Worm (Caenorhabditis elegans) whole organism, L3 larva: ENCODE data around the gene mrpl-28.
A peak's percentile ranks its signal among the peaks of the same experiment; 100 is the strongest.

ENCODE experiments used
- R02D3.7 ChIP-seq: fragments of 150-350 bp; optimal IDR thresholded peaks from 2 replicates; lab custom pipeline; 2014; ENCODE audit warnings: missing biosample characterization, missing genetic modification characterization
- ZK546.5 ChIP-seq: sonication (generic microtip); optimal IDR thresholded peaks from 2 replicates; lab custom pipeline; 2017; ENCODE audit warnings: missing biosample characterization, missing genetic modification characterization
- aly-2 ChIP-seq: fragments of 150-350 bp; optimal IDR thresholded peaks from 2 replicates; lab custom pipeline; 2014; ENCODE audit warnings: missing biosample characterization, missing genetic modification characterization
- ama-1 ChIP-seq: fragments of 150-350 bp; optimal IDR thresholded peaks from 2 replicates; lab custom pipeline; 2018
- ceh-16 ChIP-seq: sonication (generic microtip); optimal IDR thresholded peaks from 2 replicates; lab custom pipeline; 2017; ENCODE audit warnings: missing biosample characterization, missing genetic modification characterization
- ceh-28 ChIP-seq: fragments of 150-350 bp; optimal IDR thresholded peaks from 2 replicates; lab custom pipeline; 2014; ENCODE audit warnings: missing biosample characterization, missing genetic modification reagents, missing genetic modification characterization
- ceh-82 ChIP-seq: fragments of 150-350 bp; optimal IDR thresholded peaks from 2 replicates; lab custom pipeline; 2014; ENCODE audit warnings: missing biosample characterization, missing genetic modification characterization
- ceh-9 ChIP-seq: sonication (generic microtip); optimal IDR thresholded peaks from 2 replicates; lab custom pipeline; 2018; ENCODE audit warnings: missing biosample characterization, missing genetic modification characterization
- daf-12 ChIP-seq: fragments of 150-350 bp; optimal IDR thresholded peaks from 2 replicates; lab custom pipeline; 2014; ENCODE audit warnings: missing biosample characterization, missing genetic modification reagents, missing genetic modification characterization
- egl-27 ChIP-seq: sonication (generic microtip); optimal IDR thresholded peaks from 4 replicates; lab custom pipeline; 2017; ENCODE audit warnings: missing biosample characterization, missing genetic modification reagents, missing genetic modification characterization
- egl-5 ChIP-seq: fragments of 150-350 bp; optimal IDR thresholded peaks from 2 replicates; lab custom pipeline; 2017; ENCODE audit warnings: missing biosample characterization, missing genetic modification reagents, missing genetic modification characterization, inconsistent platforms
- elt-2 ChIP-seq: sonication (generic microtip); optimal IDR thresholded peaks from 2 replicates; lab custom pipeline; 2016; ENCODE audit warnings: missing genetic modification reagents, mild to moderate bottlenecking, missing genetic modification characterization, missing compliant biosample characterization
- elt-3 ChIP-seq, 3 experiments: fragments of 150-350 bp in 1 of 3; sonication (generic microtip) in 2 of 3; optimal IDR thresholded peaks; 2 replicates in 2 of 3; 4 replicates in 1 of 3; lab custom pipeline; 2014 to 2017; ENCODE audit warnings: missing biosample characterization in 3 of 3, missing genetic modification characterization in 3 of 3
- eor-1 ChIP-seq, 2 experiments: fragments of 150-350 bp; optimal IDR thresholded peaks; 2 replicates each; lab custom pipeline; 2014 to 2018; ENCODE audit warnings: missing biosample characterization in 2 of 2, missing genetic modification characterization in 2 of 2
- fkh-10 ChIP-seq: sonication (generic microtip); optimal IDR thresholded peaks from 2 replicates; lab custom pipeline; 2017; ENCODE audit warnings: missing biosample characterization, missing genetic modification reagents, missing genetic modification characterization
- fos-1 ChIP-seq: fragments of 150-350 bp; optimal IDR thresholded peaks from 2 replicates; lab custom pipeline; 2014; ENCODE audit warnings: missing biosample characterization, missing genetic modification characterization
- hmg-11 ChIP-seq: sonication (generic microtip); optimal IDR thresholded peaks from 2 replicates; lab custom pipeline; 2016; ENCODE audit warnings: missing genetic modification characterization, missing compliant biosample characterization
- jun-1 ChIP-seq: fragments of 150-350 bp; optimal IDR thresholded peaks from 2 replicates; lab custom pipeline; 2014; ENCODE audit warnings: missing biosample characterization, missing genetic modification reagents, missing genetic modification characterization
- mdl-1 ChIP-seq: fragments of 150-350 bp; optimal IDR thresholded peaks from 2 replicates; lab custom pipeline; 2014; ENCODE audit warnings: missing biosample characterization, missing genetic modification characterization
- nfya-1 ChIP-seq: sonication (generic microtip); optimal IDR thresholded peaks from 2 replicates; lab custom pipeline; 2017; ENCODE audit warnings: missing genetic modification characterization, mild to moderate bottlenecking, missing compliant biosample characterization, antibody characterized with exemption, moderate library complexity; ENCODE audit not compliant: insufficient read depth
- nhr-12 ChIP-seq: fragments of 150-350 bp; optimal IDR thresholded peaks from 2 replicates; lab custom pipeline; 2014; ENCODE audit warnings: missing biosample characterization, missing genetic modification characterization
- nhr-237 ChIP-seq: fragments of 150-350 bp; optimal IDR thresholded peaks from 2 replicates; lab custom pipeline; 2014; ENCODE audit warnings: missing biosample characterization, missing genetic modification characterization
- nhr-28 ChIP-seq: fragments of 150-350 bp; optimal IDR thresholded peaks from 2 replicates; lab custom pipeline; 2014; ENCODE audit warnings: missing biosample characterization, missing genetic modification characterization
- nhr-43 ChIP-seq: sonication (generic microtip); optimal IDR thresholded peaks from 2 replicates; lab custom pipeline; 2016; ENCODE audit warnings: mild to moderate bottlenecking, missing genetic modification characterization, missing compliant biosample characterization; ENCODE audit not compliant: poor library complexity, severe bottlenecking
- nhr-67 ChIP-seq: fragments of 150-350 bp; optimal IDR thresholded peaks from 2 replicates; lab custom pipeline; 2014; ENCODE audit warnings: missing biosample characterization, missing genetic modification characterization
- nhr-76 ChIP-seq: fragments of 150-350 bp; sonication (generic microtip); optimal IDR thresholded peaks from 5 replicates; lab custom pipeline; 2014; ENCODE audit warnings: missing biosample characterization, missing genetic modification characterization
- nhr-77 ChIP-seq: fragments of 150-350 bp; optimal IDR thresholded peaks from 2 replicates; lab custom pipeline; 2014; ENCODE audit warnings: missing biosample characterization, missing genetic modification characterization
- pha-4 ChIP-seq: fragments of 150-350 bp; optimal IDR thresholded peaks from 2 replicates; lab custom pipeline; 2014; ENCODE audit warnings: missing biosample characterization, missing genetic modification reagents, missing genetic modification characterization
- pqm-1 ChIP-seq: fragments of 150-350 bp; optimal IDR thresholded peaks from 2 replicates; lab custom pipeline; 2017; ENCODE audit warnings: missing biosample characterization, missing genetic modification characterization, inconsistent platforms
- sea-2 ChIP-seq: fragments of 150-350 bp; sonication (generic microtip); optimal IDR thresholded peaks from 4 replicates; lab custom pipeline; 2014; ENCODE audit warnings: missing biosample characterization, missing genetic modification reagents, missing genetic modification characterization
- skn-1 ChIP-seq: fragments of 150-350 bp; optimal IDR thresholded peaks from 2 replicates; lab custom pipeline; 2014; ENCODE audit warnings: missing biosample characterization, missing genetic modification characterization
- snpc-4 ChIP-seq: fragments of 150-350 bp; optimal IDR thresholded peaks from 2 replicates; lab custom pipeline; 2014; ENCODE audit warnings: missing biosample characterization, missing genetic modification characterization
- tbx-2 ChIP-seq: sonication (generic microtip); optimal IDR thresholded peaks from 2 replicates; lab custom pipeline; 2016; ENCODE audit warnings: mild to moderate bottlenecking, missing genetic modification characterization, missing compliant biosample characterization
- unc-39 ChIP-seq: sonication (generic microtip); optimal IDR thresholded peaks from 4 replicates; lab custom pipeline; 2017; ENCODE audit warnings: missing biosample characterization, missing genetic modification characterization
- unc-62 ChIP-seq: fragments of 150-350 bp; sonication (generic microtip); optimal IDR thresholded peaks from 4 replicates; lab custom pipeline; 2014; ENCODE audit warnings: missing biosample characterization, missing genetic modification reagents, missing genetic modification characterization
- zag-1 ChIP-seq: fragments of 150-350 bp; optimal IDR thresholded peaks from 2 replicates; lab custom pipeline; 2014; ENCODE audit warnings: missing biosample characterization, missing genetic modification characterization
- ztf-11 ChIP-seq: fragments of 150-350 bp; optimal IDR thresholded peaks from 2 replicates; lab custom pipeline; 2014; ENCODE audit warnings: missing biosample characterization, missing genetic modification characterization
- ztf-4 ChIP-seq: fragments of 150-350 bp; optimal IDR thresholded peaks from 2 replicates; lab custom pipeline; 2014; ENCODE audit warnings: missing biosample characterization, missing genetic modification characterization

The mrpl-28 gene

DNA sequence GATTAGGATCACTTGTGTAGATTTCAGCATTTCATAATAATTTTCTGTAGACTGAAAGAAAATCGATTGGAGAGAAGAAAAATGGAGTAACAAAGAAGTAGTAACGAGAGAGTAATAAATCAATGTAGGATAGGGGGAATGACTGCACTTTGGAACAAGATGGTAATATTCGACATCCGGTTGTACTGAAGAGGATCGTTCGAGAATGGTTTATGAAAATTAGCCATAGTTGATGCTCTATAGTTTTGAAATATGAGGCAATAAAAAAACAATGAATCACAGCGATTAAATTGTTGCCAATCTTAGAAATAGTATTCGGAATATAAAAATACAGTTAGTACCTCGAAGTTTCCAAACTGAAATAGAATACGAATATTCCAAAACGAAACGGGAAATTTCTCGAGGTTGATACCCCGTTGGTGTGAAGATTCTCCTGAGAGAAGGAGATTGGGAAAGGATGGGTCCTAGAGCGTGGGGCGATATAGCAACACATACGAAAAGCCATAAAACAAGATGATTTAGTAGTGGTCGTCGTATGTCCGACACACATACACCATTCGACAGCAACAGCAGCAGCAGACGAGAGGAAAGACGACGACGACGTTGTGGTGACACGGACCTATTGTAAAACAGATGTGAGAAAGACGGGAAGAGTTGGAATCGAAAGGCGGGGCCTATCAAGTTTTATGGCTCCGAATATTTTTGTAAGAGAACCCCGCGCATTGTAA lies 22.1 kb downstream of the mrpl-28 start, which contains the start of gene cwn-1:
Gene cwn-1 (minus strand): TSS at position 51 of the 728 bp plus-strand sequence.
- TF ChIP-seq daf-12 (tag; lab: Kevin White, UChicago): no peak
- no peak for TF ChIP-seq elt-2 (tag; lab: Kevin White, UChicago)
- TF ChIP-seq snpc-4 (tag; lab: Kevin White, UChicago): no peak
- no peak for TF ChIP-seq nfya-1 (tag; lab: Kevin White, UChicago)
- TF ChIP-seq unc-62 (GFP tag; lab: Kevin White, UChicago): no peak
- peak; percentile 68 for TF ChIP-seq egl-5

DNA sequence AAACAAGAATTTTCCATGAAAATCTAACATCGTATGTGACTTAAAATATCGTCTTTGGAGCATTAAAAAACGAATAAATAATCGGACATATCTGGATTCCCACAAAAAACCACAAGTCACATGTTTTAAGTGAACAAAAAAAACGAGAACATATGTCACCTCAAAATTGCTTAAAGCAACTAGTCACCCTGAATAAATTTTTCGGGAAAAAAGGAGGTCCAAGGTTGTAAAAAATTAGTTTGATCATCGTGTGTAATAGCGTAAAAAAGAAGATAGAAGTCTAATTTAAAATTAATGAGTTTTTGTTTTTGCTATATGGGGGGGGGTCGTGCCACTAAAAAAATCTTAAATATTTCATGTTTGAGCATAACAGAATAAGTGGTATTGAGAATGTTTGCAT lies 26.0 kb downstream of the mrpl-28 start:
- TF ChIP-seq nfya-1 (tag; lab: Kevin White, UChicago): no peak

DNA sequence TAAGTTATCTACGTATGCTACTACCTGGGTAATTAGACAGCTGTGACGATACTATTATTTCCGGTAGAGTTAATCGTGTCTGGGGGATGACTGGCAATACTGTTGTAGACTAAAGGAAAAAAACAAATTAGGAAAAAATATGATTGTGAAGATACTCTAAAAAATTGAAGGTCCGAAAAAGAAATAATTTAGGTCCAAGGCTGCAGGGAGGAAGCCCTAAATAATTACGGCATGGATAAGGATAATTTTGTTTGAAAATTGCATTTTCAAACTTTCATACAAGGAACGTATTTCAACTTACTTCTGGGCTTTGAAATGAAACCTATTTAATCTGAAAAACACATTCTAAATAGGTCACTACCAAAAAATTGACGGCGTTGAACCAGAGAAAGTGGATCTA lies 26.9 kb downstream of the mrpl-28 start, which contains the start of gene srd-3:
Gene srd-3 (minus strand): TSS at position 101 of the 400 bp plus-strand sequence.
- TF ChIP-seq nhr-12: no peak

DNA sequence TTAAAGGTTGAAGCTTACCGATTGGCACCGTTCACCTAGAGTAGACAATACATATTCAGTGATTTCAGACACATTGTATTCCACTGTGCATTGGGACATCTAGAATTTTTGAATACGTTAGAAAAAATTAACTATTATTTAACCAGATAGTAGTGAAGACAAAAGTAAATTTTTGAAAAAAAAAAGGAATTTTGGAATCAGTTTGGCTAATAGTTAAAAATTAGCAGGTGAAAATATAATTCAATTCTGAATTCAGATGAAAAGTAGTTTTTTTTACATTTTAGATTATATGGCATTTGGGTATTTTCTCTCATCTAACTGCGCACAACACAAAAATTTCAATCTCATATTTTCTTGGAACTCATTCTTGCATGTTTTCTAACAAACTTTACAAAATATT lies 30.9 kb downstream of the mrpl-28 start, which contains the start of gene nmur-2:
Gene nmur-2 (minus strand): TSS at position 101 of the 400 bp plus-strand sequence.
- TF ChIP-seq ztf-4 (tag; lab: Kevin White, UChicago) (no peak), nhr-237 (tag; lab: Kevin White, UChicago) (no peak), pha-4 (tag; lab: Kevin White, UChicago) (no peak), R02D3.7 (tag; lab: Kevin White, UChicago) (no peak), hmg-11 (tag; lab: Kevin White, UChicago) (no peak), ceh-9 (no peak)

DNA sequence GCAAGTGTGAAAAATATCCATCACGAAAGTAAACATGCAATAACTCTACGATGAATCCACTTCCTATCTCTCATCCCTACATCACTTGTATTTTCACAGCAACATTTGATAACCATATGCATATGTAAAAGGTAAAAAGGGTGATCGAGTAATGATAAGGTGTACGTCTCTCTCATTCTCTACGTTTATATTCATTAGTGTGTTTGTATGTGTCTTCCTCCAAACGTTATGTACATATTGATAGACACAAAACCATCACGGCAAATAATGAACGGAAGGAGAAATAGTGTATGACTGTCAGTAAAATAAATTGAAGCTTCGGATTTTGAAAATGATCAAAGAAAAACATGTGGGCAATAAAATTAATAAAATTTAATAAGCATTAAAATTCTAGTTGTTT lies 33.3 kb downstream of the mrpl-28 start:
- TF ChIP-seq mdl-1 (tag; lab: Kevin White, UChicago) (no peak), elt-3 (tag; optimal IDR thresholded peaks at IDR 0.05; lab: Kevin White, UChicago) (no peak), unc-39 (tag; lab: Kevin White, UChicago) (no peak), eor-1 (tag; optimal IDR thresholded peaks at IDR 0.05; lab: Kevin White, UChicago) (no peak), jun-1 (no peak), sea-2 (GFP tag; lab: Kevin White, UChicago) (no peak), tbx-2 (tag; lab: Kevin White, UChicago) (no peak), ceh-28 (tag; lab: Kevin White, UChicago) (no peak), ZK546.5 (tag; lab: Kevin White, UChicago) (no peak), elt-2 (tag; lab: Kevin White, UChicago) (peak; percentile 55), fos-1 (tag; lab: Kevin White, UChicago) (no peak), skn-1 (tag; lab: Kevin White, UChicago) (peak; percentile 5), nhr-77 (tag; lab: Kevin White, UChicago) (no peak), nhr-76 (tag; lab: Kevin White, UChicago) (no peak), fkh-10 (no peak), aly-2 (no peak), nhr-12 (no peak), pha-4 (tag; lab: Kevin White, UChicago) (peak; percentile 75), hmg-11 (tag; lab: Kevin White, UChicago) (no peak), zag-1 (no peak), ztf-4 (tag; lab: Kevin White, UChicago) (no peak), pqm-1 (tag; lab: Kevin White, UChicago) (peak; percentile 49), ceh-82 (tag; lab: Kevin White, UChicago) (no peak), nhr-67 (no peak), ztf-11 (no peak), egl-27 (tag; lab: Kevin White, UChicago) (no peak), nhr-43 (no peak), nhr-28 (tag; lab: Kevin White, UChicago) (no peak), ama-1 (no peak), ceh-16 (no peak), unc-62 (GFP tag; lab: Kevin White, UChicago) (no peak)
- TF ChIP-seq, all 47 proteins: peak for 4
